Worm (Caenorhabditis elegans): ENCODE data around the gene nova-1.

The nova-1 gene

DNA sequence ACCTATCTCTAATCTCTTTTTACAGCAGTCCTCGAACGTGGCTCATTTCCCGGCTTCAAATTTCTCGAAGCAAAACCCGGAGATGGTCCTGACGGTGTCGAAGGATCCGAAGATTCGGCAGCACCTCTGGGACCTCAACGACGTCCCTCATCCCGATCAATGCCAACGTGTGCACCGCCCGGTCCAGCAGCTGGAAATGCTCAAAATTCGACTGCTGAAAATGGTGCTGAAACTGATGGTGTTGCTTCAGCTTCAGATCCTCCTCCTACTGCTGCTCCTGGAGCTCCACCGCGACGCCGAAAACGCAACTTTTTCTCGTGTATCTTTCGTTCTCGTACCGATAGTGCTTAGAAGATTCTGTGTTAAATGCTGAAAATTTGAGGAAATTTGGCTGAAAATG is 24.3 kb upstream of the nova-1 start:
- TF ChIP-seq T22C8.4 (GFP tag; IDR thresholded peaks at IDR 0.05) (no peak), ref-1 (GFP tag; conservative IDR thresholded peaks at IDR 0.05) (no peak), ztf-23 (GFP tag; IDR thresholded peaks at IDR 0.05) (no peak), flt-1 (GFP tag; IDR thresholded peaks at IDR 0.05) (no peak)

- no peak for TF ChIP-seq T22C8.4 (GFP tag; IDR thresholded peaks at IDR 0.05)
- no peak for TF ChIP-seq med-1 (GFP tag; optimal IDR thresholded peaks at IDR 0.05; ENCODE audit: insufficient read depth)
- no peak for TF ChIP-seq cog-1 (tag; optimal IDR thresholded peaks at IDR 0.05)
- no peak for TF ChIP-seq klf-2 (GFP tag; conservative IDR thresholded peaks at IDR 0.05)
- no peak for TF ChIP-seq ztf-29 (GFP tag; IDR thresholded peaks at IDR 0.05)
- no peak for TF ChIP-seq ztf-23 (GFP tag; IDR thresholded peaks at IDR 0.05)
- TF ChIP-seq ref-1 (GFP tag; conservative IDR thresholded peaks at IDR 0.05), result no peak
- TF ChIP-seq tab-1 (GFP tag; IDR thresholded peaks at IDR 0.05), result no peak
- no peak for TF ChIP-seq flt-1 (GFP tag; IDR thresholded peaks at IDR 0.05)
Measured at ce11 chrV:18098387-18098786, 16.6 kb upstream of the nova-1 start, which contains the start of gene par-4. Gene par-4, plus strand, starts transcription at chrV:18098687.

- no peak for TF ChIP-seq med-1 (GFP tag; optimal IDR thresholded peaks at IDR 0.05; ENCODE audit: insufficient read depth)
- no peak for TF ChIP-seq tab-1 (GFP tag; IDR thresholded peaks at IDR 0.05)
Measured at ce11 chrV:18093941-18094340, 12.2 kb upstream of the nova-1 start.

- TF ChIP-seq cog-1 (tag; optimal IDR thresholded peaks at IDR 0.05), result no peak
- no peak for TF ChIP-seq ztf-29 (GFP tag; IDR thresholded peaks at IDR 0.05)
- no peak for TF ChIP-seq flt-1 (GFP tag; IDR thresholded peaks at IDR 0.05)
- no peak for TF ChIP-seq T22C8.4 (GFP tag; IDR thresholded peaks at IDR 0.05)
- no peak for TF ChIP-seq ztf-23 (GFP tag; IDR thresholded peaks at IDR 0.05)
- TF ChIP-seq med-1 (GFP tag; optimal IDR thresholded peaks at IDR 0.05; ENCODE audit: insufficient read depth), result no peak
- no peak for TF ChIP-seq klf-2 (GFP tag; conservative IDR thresholded peaks at IDR 0.05)
- TF ChIP-seq ref-1 (GFP tag; conservative IDR thresholded peaks at IDR 0.05), result no peak
- TF ChIP-seq tab-1 (GFP tag; IDR thresholded peaks at IDR 0.05), result no peak
Measured at ce11 chrV:18091216-18091615, 9.5 kb upstream of the nova-1 start.

DNA sequence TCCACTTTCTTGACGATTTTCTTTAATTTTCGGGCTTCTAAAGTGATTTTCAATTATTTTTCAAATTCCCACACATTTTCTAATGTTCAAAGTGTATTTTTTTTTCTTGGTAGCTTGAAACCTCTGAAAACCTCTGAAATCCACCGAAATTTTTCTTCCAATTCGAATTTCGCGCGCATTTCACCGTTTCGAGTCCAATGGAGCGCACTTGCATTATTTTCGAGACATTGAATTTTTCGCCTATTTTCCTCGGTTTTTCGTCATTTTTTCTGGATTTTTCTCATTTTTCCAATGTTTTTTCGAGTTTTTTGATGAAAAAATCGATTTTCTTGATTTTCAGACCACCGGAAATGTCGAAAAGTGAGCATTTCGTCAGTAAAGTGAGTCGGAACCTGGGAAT is 5.0 kb upstream of the nova-1 start, which contains the start of gene slr-2:
slr-2 (plus strand) TSS at position 341 of the 400 bp plus-strand sequence.
- no peak for TF ChIP-seq tab-1 (GFP tag; IDR thresholded peaks at IDR 0.05)
- TF ChIP-seq klf-2 (GFP tag; conservative IDR thresholded peaks at IDR 0.05), result no peak
- no peak for TF ChIP-seq med-1 (GFP tag; optimal IDR thresholded peaks at IDR 0.05; ENCODE audit: insufficient read depth)
- TF ChIP-seq ztf-29 (GFP tag; IDR thresholded peaks at IDR 0.05), result no peak
- TF ChIP-seq T22C8.4 (GFP tag; IDR thresholded peaks at IDR 0.05), result no peak
- no peak for TF ChIP-seq ref-1 (GFP tag; conservative IDR thresholded peaks at IDR 0.05)
- TF ChIP-seq ztf-23 (GFP tag; IDR thresholded peaks at IDR 0.05), result no peak
- no peak for TF ChIP-seq cog-1 (tag; optimal IDR thresholded peaks at IDR 0.05)
- TF ChIP-seq flt-1 (GFP tag; IDR thresholded peaks at IDR 0.05), result no peak

DNA sequence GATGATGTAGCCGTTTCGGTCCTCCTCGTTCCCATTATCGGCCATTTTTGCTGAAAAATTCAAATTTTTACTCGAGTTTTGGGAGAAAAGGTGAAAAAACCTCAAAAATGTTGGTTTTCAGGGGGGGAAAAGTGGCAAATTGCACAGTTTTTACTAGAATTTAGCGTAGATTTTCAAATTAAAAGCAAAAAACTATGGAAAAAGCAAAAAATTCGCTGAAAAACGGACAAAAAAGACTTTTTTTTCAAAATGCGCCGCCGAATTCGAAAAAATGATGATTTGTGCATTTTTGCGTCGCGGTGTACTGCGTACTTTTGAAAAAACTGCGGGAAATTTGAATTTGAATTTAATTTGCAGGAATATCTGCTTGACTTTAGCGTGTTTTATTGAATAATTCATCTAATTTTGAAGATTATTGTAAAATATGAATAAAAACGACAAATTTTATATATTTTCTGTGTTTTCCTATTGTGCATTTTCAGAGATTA is 4.5 kb upstream of the nova-1 start, which contains the start of gene Y59A8B.12:
Y59A8B.12 (minus strand) TSS at position 51 of the 488 bp plus-strand sequence.
- TF ChIP-seq med-1 (GFP tag; optimal IDR thresholded peaks at IDR 0.05; ENCODE audit: insufficient read depth), result no peak
- TF ChIP-seq ztf-29 (GFP tag; IDR thresholded peaks at IDR 0.05), result no peak
- TF ChIP-seq ztf-23 (GFP tag; IDR thresholded peaks at IDR 0.05), result no peak
- TF ChIP-seq T22C8.4 (GFP tag; IDR thresholded peaks at IDR 0.05), result no peak

- TF ChIP-seq klf-2 (GFP tag; conservative IDR thresholded peaks at IDR 0.05) (no peak), tab-1 (GFP tag; IDR thresholded peaks at IDR 0.05) (no peak), med-1 (GFP tag; optimal IDR thresholded peaks at IDR 0.05; ENCODE audit: insufficient read depth) (no peak), ztf-23 (GFP tag; IDR thresholded peaks at IDR 0.05) (no peak), T22C8.4 (GFP tag; IDR thresholded peaks at IDR 0.05) (no peak), cog-1 (tag; optimal IDR thresholded peaks at IDR 0.05) (no peak), ztf-29 (GFP tag; IDR thresholded peaks at IDR 0.05) (no peak), ref-1 (GFP tag; conservative IDR thresholded peaks at IDR 0.05) (no peak), flt-1 (GFP tag; IDR thresholded peaks at IDR 0.05) (no peak)
Measured at ce11 chrV:18085150-18085833, 3.5 kb upstream of the nova-1 start, which contains the start of gene fbxa-106. Gene fbxa-106, minus strand, starts transcription at chrV:18085200.

- TF ChIP-seq T22C8.4 (GFP tag; IDR thresholded peaks at IDR 0.05) (peak; percentile 92), ztf-29 (GFP tag; IDR thresholded peaks at IDR 0.05) (no peak), cog-1 (tag; optimal IDR thresholded peaks at IDR 0.05) (peak; percentile 47)
Measured at ce11 chrV:18079163-18079562, 2.6 kb downstream of the nova-1 start.

ce11 chrV:18066257-18066783 is 15.4 kb downstream of the nova-1 start, which contains the start of gene Y59A8B.8:
Gene Y59A8B.8, minus strand, starts transcription at chrV:18066307.
- TF ChIP-seq cog-1 (tag; optimal IDR thresholded peaks at IDR 0.05) (no peak), tab-1 (GFP tag; IDR thresholded peaks at IDR 0.05) (no peak), ref-1 (GFP tag; conservative IDR thresholded peaks at IDR 0.05) (no peak), med-1 (GFP tag; optimal IDR thresholded peaks at IDR 0.05; ENCODE audit: insufficient read depth) (no peak), ztf-29 (GFP tag; IDR thresholded peaks at IDR 0.05) (no peak), ztf-23 (GFP tag; IDR thresholded peaks at IDR 0.05) (no peak), klf-2 (GFP tag; conservative IDR thresholded peaks at IDR 0.05) (no peak), flt-1 (GFP tag; IDR thresholded peaks at IDR 0.05) (no peak), T22C8.4 (GFP tag; IDR thresholded peaks at IDR 0.05) (no peak)

Data from whole organism, midembryonic.